Fruit fly (Drosophila melanogaster) whole organism, wandering third instar larva: ENCODE data around the gene CkIIbeta.

Source experiments
- Abd-B ChIP-seq: fragments of >200 bp; optimal IDR thresholded peaks from 2 replicates; lab custom pipeline; 2017; ENCODE audit warnings: missing biosample characterization, missing genetic modification characterization
- CG32264 ChIP-seq: fragments of 200-800 bp; sonication (Bioruptor generic); optimal IDR thresholded peaks from 2 replicates; lab custom pipeline; 2016; ENCODE audit warnings: missing biosample characterization, missing genetic modification characterization
- CrebA ChIP-seq: fragments of 200-800 bp; sonication (Bioruptor generic); optimal IDR thresholded peaks from 2 replicates; lab custom pipeline; 2016; ENCODE audit warnings: missing biosample characterization, mild to moderate bottlenecking, missing genetic modification characterization, borderline replicate concordance
- Dfd ChIP-seq: fragments of >200 bp; optimal IDR thresholded peaks from 2 replicates; lab custom pipeline; 2017; ENCODE audit warnings: missing biosample characterization, missing genetic modification characterization
- Dif ChIP-seq: fragments of 200-275, 200-300 bp; sonication (Bioruptor generic); optimal IDR thresholded peaks from 2 replicates; lab custom pipeline; 2018; ENCODE audit warnings: missing biosample characterization, missing genetic modification characterization; ENCODE audit not compliant: partially characterized antibody
- GATAd ChIP-seq: sonication (Bioruptor generic); optimal IDR thresholded peaks from 2 replicates; lab custom pipeline; 2016; ENCODE audit warnings: missing biosample characterization, missing genetic modification characterization
- HLH106 ChIP-seq: fragments of 200-800 bp; optimal IDR thresholded peaks from 3 replicates; lab custom pipeline; 2019; ENCODE audit warnings: missing biosample characterization, mild to moderate bottlenecking, missing genetic modification characterization, moderate library complexity
- Hnf4 ChIP-seq: fragments of 200-800 bp; sonication (Bioruptor generic); optimal IDR thresholded peaks from 2 replicates; lab custom pipeline; 2016; ENCODE audit warnings: missing biosample characterization, mild to moderate bottlenecking, missing genetic modification characterization
- Hr78 ChIP-seq: fragments of >200 bp; optimal IDR thresholded peaks from 2 replicates; lab custom pipeline; 2017; ENCODE audit warnings: missing biosample characterization, missing genetic modification characterization
- Hr83 ChIP-seq: fragments of 200-300 bp; sonication (Bioruptor generic); optimal IDR thresholded peaks from 2 replicates; lab custom pipeline; 2016; ENCODE audit warnings: missing biosample characterization, mild to moderate bottlenecking, missing genetic modification characterization, moderate library complexity; ENCODE audit not compliant: poor library complexity, severe bottlenecking
- Jra ChIP-seq: sonication (Bioruptor generic); optimal IDR thresholded peaks from 2 replicates; lab custom pipeline; 2016; ENCODE audit warnings: missing biosample characterization, missing genetic modification characterization
- Mio ChIP-seq: sonication (Bioruptor generic); optimal IDR thresholded peaks from 2 replicates; lab custom pipeline; 2016; ENCODE audit warnings: missing biosample characterization, missing genetic modification characterization
- OdsH ChIP-seq: fragments of 200-800 bp; sonication (Bioruptor generic); optimal IDR thresholded peaks from 2 replicates; lab custom pipeline; 2016; ENCODE audit warnings: missing biosample characterization, mild to moderate bottlenecking, missing genetic modification characterization
- Rel ChIP-seq, 2 experiments: fragments of 200-800 bp; sonication (Bioruptor generic) in 1 of 2; optimal IDR thresholded peaks; 2 replicates in 1 of 2; 3 replicates in 1 of 2; lab custom pipeline; 2016 to 2019; ENCODE audit warnings: mild to moderate bottlenecking in 2 of 2, missing biosample characterization in 2 of 2, missing genetic modification characterization in 2 of 2, moderate library complexity in 1 of 2
- Sp1 ChIP-seq: fragments of 200-800 bp; sonication (Bioruptor generic); optimal IDR thresholded peaks from 3 replicates; lab custom pipeline; 2019; ENCODE audit warnings: missing biosample characterization, mild to moderate bottlenecking, missing genetic modification characterization, moderate library complexity
- Vsx2 ChIP-seq: fragments of 200-300, 225-300 bp; sonication (Bioruptor generic); optimal IDR thresholded peaks from 2 replicates; lab custom pipeline; 2018; ENCODE audit warnings: missing biosample characterization, missing genetic modification characterization; ENCODE audit not compliant: partially characterized antibody
- brk ChIP-seq: fragments of 200-800 bp; sonication (Bioruptor generic); optimal IDR thresholded peaks from 2 replicates; lab custom pipeline; 2016; ENCODE audit warnings: missing biosample characterization, mild to moderate bottlenecking, missing genetic modification characterization
- dl ChIP-seq, 2 experiments: fragments of 175-275, 200-275 bp in 1 of 2; fragments of 200-275 bp in 1 of 2; sonication (Bioruptor generic); optimal IDR thresholded peaks; lab custom pipeline; 2018; ENCODE audit warnings: mild to moderate bottlenecking in 2 of 2, missing biosample characterization in 2 of 2, missing genetic modification characterization in 2 of 2, moderate library complexity in 2 of 2; ENCODE audit not compliant: partially characterized antibody in 2 of 2, insufficient read depth in 1 of 2
- dmrt93B ChIP-seq: fragments of 200-800 bp; sonication (Bioruptor generic); optimal IDR thresholded peaks from 2 replicates; lab custom pipeline; 2018; ENCODE audit warnings: missing biosample characterization, mild to moderate bottlenecking, missing genetic modification characterization
- dsf ChIP-seq: sonication (Bioruptor generic); optimal IDR thresholded peaks from 2 replicates; lab custom pipeline; 2016; ENCODE audit warnings: missing biosample characterization, missing genetic modification characterization, borderline replicate concordance
- ey ChIP-seq: fragments of 200-800 bp; sonication (Bioruptor generic); optimal IDR thresholded peaks from 2 replicates; lab custom pipeline; 2016; ENCODE audit warnings: missing biosample characterization, missing genetic modification characterization
- foxo ChIP-seq, 2 experiments: fragments of 200-800 bp; sonication (Bioruptor generic); optimal IDR thresholded peaks; 2 replicates in 1 of 2; 3 replicates in 1 of 2; lab custom pipeline; 2016 to 2017; ENCODE audit warnings: missing biosample characterization in 2 of 2, missing genetic modification characterization in 2 of 2
- fru ChIP-seq: fragments of 200-800 bp; sonication (Bioruptor generic); optimal IDR thresholded peaks from 3 replicates; lab custom pipeline; 2016; ENCODE audit warnings: missing biosample characterization, mild to moderate bottlenecking, missing genetic modification characterization
- h ChIP-seq: fragments of 200-800 bp; sonication (Bioruptor generic); optimal IDR thresholded peaks from 3 replicates; lab custom pipeline; 2016; ENCODE audit warnings: missing biosample characterization, mild to moderate bottlenecking, missing genetic modification characterization
- lola ChIP-seq: fragments of >200 bp; optimal IDR thresholded peaks from 2 replicates; lab custom pipeline; 2017; ENCODE audit warnings: missing biosample characterization, missing genetic modification characterization
- pan ChIP-seq: fragments of >200 bp; optimal IDR thresholded peaks from 2 replicates; lab custom pipeline; 2017
- psq ChIP-seq: fragments of 200-800 bp; sonication (Bioruptor generic); optimal IDR thresholded peaks from 3 replicates; lab custom pipeline; 2017; ENCODE audit warnings: missing biosample characterization, mild to moderate bottlenecking, missing genetic modification characterization, moderate library complexity
- rgr ChIP-seq: fragments of 200-800 bp; sonication (Bioruptor generic); optimal IDR thresholded peaks from 3 replicates; lab custom pipeline; 2016; ENCODE audit warnings: missing biosample characterization, mild to moderate bottlenecking, missing genetic modification characterization
- sage ChIP-seq: fragments of 200-800 bp; sonication (Bioruptor generic); optimal IDR thresholded peaks from 2 replicates; lab custom pipeline; 2016; ENCODE audit warnings: missing biosample characterization, mild to moderate bottlenecking, missing genetic modification characterization
- sv ChIP-seq: fragments of 200-800 bp; sonication (Bioruptor generic); optimal IDR thresholded peaks from 3 replicates; lab custom pipeline; 2016; ENCODE audit warnings: missing biosample characterization, missing genetic modification characterization
- tai ChIP-seq: sonication (Bioruptor generic); optimal IDR thresholded peaks from 2 replicates; lab custom pipeline; 2016; ENCODE audit warnings: missing biosample characterization, missing genetic modification characterization
- usp ChIP-seq: fragments of >200 bp; optimal IDR thresholded peaks from 2 replicates; lab custom pipeline; 2017; ENCODE audit warnings: missing biosample characterization, missing genetic modification characterization
- woc ChIP-seq: sonication (Bioruptor generic); optimal IDR thresholded peaks from 2 replicates; lab custom pipeline; 2016; ENCODE audit warnings: missing biosample characterization, mild to moderate bottlenecking, missing genetic modification characterization

The CkIIbeta gene

DNA sequence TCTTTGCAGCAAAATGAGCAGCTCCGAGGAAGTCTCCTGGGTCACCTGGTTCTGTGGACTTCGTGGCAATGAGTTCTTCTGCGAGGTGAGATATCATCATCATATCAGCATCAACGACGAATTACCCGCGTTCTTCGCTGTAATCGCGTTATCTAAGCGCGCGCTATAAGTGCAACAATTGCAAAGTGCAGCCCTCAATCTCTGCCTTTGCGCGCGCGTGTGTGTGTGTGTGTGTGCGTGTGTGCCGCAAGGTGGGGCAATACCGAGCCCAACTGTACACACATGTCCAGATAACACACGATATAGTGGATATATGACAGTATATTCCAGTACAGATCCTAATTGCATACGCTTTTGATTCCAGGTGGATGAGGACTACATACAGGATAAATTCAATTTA is 1.1 kb downstream of the CkIIbeta start:
- TF ChIP-seq Hr83 (no peak), sv (GFP tag; lab: Kevin White, UChicago) (no peak), Dfd (no peak), Rel (GFP tag; optimal IDR thresholded peaks at IDR 0.05; lab: Kevin White, UChicago) (no peak), Rel (tag; optimal IDR thresholded peaks at IDR 0.05; lab: Kevin White, UChicago) (no peak), Hnf4 (GFP tag; lab: Kevin White, UChicago) (no peak), HLH106 (tag; lab: Kevin White, UChicago) (no peak), usp (GFP tag; lab: Kevin White, UChicago) (no peak), CrebA (GFP tag; lab: Kevin White, UChicago) (no peak), fru (no peak), tai (GFP tag; lab: Kevin White, UChicago) (no peak), foxo (GFP tag; optimal IDR thresholded peaks at IDR 0.05; lab: Kevin White, UChicago) (no peak), rgr (no peak), sage (GFP tag; lab: Kevin White, UChicago) (no peak), ey (GFP tag; lab: Kevin White, UChicago) (no peak), Sp1 (no peak), dl (GFP tag; optimal IDR thresholded peaks at IDR 0.05; lab: Kevin White, UChicago; ENCODE audit: insufficient read depth in 1 of 2, partially characterized antibody in 2 of 2) (no peak), dsf (no peak), psq (GFP tag; lab: Kevin White, UChicago) (no peak), pan (lab: Kevin White, UChicago) (no peak)
- TF ChIP-seq, all 38 proteins: peak for 0

DNA sequence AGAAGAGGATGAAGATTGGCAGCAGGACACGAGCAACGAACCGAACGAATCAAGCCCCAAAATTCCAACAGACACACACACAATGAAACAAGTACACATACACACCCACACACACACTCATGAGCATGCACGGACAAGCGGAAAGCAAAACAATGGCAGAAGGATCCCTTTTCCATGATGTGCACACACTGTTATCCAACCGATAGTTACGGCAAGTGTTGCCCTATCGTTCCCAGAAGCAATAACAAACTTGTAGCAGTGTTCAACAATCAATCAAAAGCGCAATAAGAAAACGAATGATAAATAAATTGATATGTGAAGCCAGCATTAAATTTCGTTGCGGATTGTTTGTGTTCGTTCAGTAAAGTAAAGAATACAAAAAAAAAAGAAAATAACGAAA is 4.6 kb downstream of the CkIIbeta start:
- TF ChIP-seq Rel (GFP tag; optimal IDR thresholded peaks at IDR 0.05; lab: Kevin White, UChicago), result no peak
- no peak for TF ChIP-seq Rel (tag; optimal IDR thresholded peaks at IDR 0.05; lab: Kevin White, UChicago)
- no peak for TF ChIP-seq tai (GFP tag; lab: Kevin White, UChicago)
- TF ChIP-seq woc (GFP tag; lab: Kevin White, UChicago), result no peak

DNA sequence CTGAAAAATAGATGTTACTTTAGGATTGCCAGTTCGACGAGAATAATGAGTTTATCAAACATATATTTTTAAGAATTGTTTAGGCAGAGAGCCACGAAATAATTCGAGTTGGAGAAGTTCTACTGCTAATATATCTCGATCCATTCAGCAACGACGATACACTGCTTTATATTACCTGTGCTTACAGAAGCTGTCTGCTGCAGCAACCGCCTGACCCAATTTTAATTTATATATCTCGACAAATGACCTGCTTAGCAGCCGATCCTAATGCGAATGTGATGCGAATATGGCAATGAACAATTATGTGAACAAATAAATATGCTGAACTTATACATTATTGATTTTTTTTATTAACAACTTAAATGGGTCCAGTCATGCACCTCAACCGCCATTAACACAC is 6.2 kb downstream of the CkIIbeta start:
- TF ChIP-seq Vsx2 (GFP tag; lab: Kevin White, UChicago), result no peak
- no peak for TF ChIP-seq Rel (GFP tag; optimal IDR thresholded peaks at IDR 0.05; lab: Kevin White, UChicago)
- no peak for TF ChIP-seq Rel (tag; optimal IDR thresholded peaks at IDR 0.05; lab: Kevin White, UChicago)
- no peak for TF ChIP-seq Dfd
- no peak for TF ChIP-seq brk (GFP tag; lab: Kevin White, UChicago)
- TF ChIP-seq lola (GFP tag; lab: Kevin White, UChicago), result no peak
- TF ChIP-seq psq (GFP tag; lab: Kevin White, UChicago), result no peak
- TF ChIP-seq dmrt93B (GFP tag; lab: Kevin White, UChicago), result no peak
- TF ChIP-seq Sp1, result no peak
- TF ChIP-seq GATAd (GFP tag; lab: Kevin White, UChicago), result no peak
- TF ChIP-seq Jra, result no peak
- no peak for TF ChIP-seq sv (GFP tag; lab: Kevin White, UChicago)
- TF ChIP-seq Hr78, result no peak
- no peak for TF ChIP-seq ey (GFP tag; lab: Kevin White, UChicago)
- no peak for TF ChIP-seq foxo (GFP tag; optimal IDR thresholded peaks at IDR 0.05; lab: Kevin White, UChicago)
- TF ChIP-seq CG32264 (GFP tag; lab: Kevin White, UChicago), result no peak
- TF ChIP-seq woc (GFP tag; lab: Kevin White, UChicago), result no peak
- no peak for TF ChIP-seq Hnf4 (GFP tag; lab: Kevin White, UChicago)
- TF ChIP-seq HLH106 (tag; lab: Kevin White, UChicago), result no peak
- no peak for TF ChIP-seq Hr83
- TF ChIP-seq sage (GFP tag; lab: Kevin White, UChicago), result no peak
- TF ChIP-seq, all 38 proteins: peak for 0

DNA sequence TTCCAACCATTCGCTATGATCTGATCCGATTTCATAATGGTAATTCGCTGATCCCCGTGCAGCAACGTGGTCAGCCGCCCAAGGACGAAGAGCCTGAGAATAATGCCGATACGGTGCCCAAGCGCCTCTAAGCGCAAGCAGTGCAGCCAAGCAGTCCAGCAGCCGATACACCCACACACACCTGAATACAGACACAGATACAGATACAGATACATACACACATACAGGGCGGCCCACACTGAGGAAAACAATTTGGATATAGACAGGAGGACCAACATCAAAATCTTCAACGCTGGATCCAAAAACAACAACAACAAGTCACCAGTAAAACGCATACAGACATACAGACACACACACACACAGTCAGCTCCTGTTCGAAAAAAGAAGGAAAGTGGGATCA is 7.6 kb downstream of the CkIIbeta start:
- no peak for TF ChIP-seq usp (GFP tag; lab: Kevin White, UChicago)
- no peak for TF ChIP-seq foxo (GFP tag; optimal IDR thresholded peaks at IDR 0.05; lab: Kevin White, UChicago)
- no peak for TF ChIP-seq sv (GFP tag; lab: Kevin White, UChicago)

DNA sequence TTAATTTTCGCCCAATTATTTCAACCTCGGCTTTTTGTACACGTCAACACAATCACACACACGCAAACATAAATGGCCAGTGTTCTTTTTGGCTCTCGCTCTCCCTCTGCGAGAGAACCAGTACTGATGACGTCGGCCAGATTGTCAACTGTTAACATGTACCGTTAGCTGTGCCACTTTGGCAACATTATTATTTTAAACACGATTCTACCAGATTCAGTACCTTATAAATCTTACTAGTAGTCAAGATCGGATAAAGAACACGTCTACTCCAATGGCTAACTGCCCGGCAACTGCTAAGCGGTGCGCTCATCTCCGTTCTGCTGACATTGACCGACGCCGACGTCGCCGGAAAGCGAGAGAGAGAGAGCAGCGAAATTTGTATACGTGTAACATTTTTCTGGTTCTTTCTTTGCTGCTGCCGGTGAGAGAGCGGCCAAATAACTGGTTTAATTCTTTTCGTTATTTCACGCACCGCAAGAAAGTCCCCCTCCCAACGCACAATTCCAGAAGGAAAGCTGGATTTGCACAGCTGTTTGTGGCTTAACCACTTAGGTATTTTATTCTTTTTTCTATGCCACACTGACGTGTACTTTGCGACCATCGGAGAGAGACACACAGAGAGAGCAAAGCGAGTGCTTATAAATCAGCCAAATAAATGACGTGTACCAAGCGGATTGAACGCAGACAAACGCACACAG is 12.9 kb downstream of the CkIIbeta start:
- peak; percentile 21 for TF ChIP-seq h
- TF ChIP-seq CrebA (GFP tag; lab: Kevin White, UChicago), result peak; percentile 98
- no peak for TF ChIP-seq sv (GFP tag; lab: Kevin White, UChicago)
- no peak for TF ChIP-seq Dfd
- TF ChIP-seq psq (GFP tag; lab: Kevin White, UChicago), result peak; percentile 20
- peak; percentile 18 for TF ChIP-seq Dif (GFP tag; lab: Kevin White, UChicago)
- peak; percentile 31 for TF ChIP-seq Hnf4 (GFP tag; lab: Kevin White, UChicago)
- TF ChIP-seq foxo (GFP tag; optimal IDR thresholded peaks at IDR 0.05; lab: Kevin White, UChicago), result peak in 1 of 2 experiments; percentile 7
- no peak for TF ChIP-seq Mio (GFP tag; lab: Kevin White, UChicago)
- no peak for TF ChIP-seq HLH106 (tag; lab: Kevin White, UChicago)
- no peak for TF ChIP-seq Abd-B (GFP tag; lab: Kevin White, UChicago)
- peak; percentile 15 for TF ChIP-seq Rel (GFP tag; optimal IDR thresholded peaks at IDR 0.05; lab: Kevin White, UChicago)
- TF ChIP-seq Rel (tag; optimal IDR thresholded peaks at IDR 0.05; lab: Kevin White, UChicago), result peak; percentile 77
- TF ChIP-seq fru, result no peak
- no peak for TF ChIP-seq Hr83
- peak; percentile 13 for TF ChIP-seq OdsH
- peak in 1 of 2 experiments; percentile 43 for TF ChIP-seq dl (GFP tag; optimal IDR thresholded peaks at IDR 0.05; lab: Kevin White, UChicago; ENCODE audit: insufficient read depth in 1 of 2, partially characterized antibody in 2 of 2)
- peak; percentile 24 for TF ChIP-seq rgr
- no peak for TF ChIP-seq dsf
- TF ChIP-seq Jra, result no peak
